Fruit fly (Drosophila melanogaster): ENCODE measurements around the gene Mesh1.

Mesh1 gene

DNA sequence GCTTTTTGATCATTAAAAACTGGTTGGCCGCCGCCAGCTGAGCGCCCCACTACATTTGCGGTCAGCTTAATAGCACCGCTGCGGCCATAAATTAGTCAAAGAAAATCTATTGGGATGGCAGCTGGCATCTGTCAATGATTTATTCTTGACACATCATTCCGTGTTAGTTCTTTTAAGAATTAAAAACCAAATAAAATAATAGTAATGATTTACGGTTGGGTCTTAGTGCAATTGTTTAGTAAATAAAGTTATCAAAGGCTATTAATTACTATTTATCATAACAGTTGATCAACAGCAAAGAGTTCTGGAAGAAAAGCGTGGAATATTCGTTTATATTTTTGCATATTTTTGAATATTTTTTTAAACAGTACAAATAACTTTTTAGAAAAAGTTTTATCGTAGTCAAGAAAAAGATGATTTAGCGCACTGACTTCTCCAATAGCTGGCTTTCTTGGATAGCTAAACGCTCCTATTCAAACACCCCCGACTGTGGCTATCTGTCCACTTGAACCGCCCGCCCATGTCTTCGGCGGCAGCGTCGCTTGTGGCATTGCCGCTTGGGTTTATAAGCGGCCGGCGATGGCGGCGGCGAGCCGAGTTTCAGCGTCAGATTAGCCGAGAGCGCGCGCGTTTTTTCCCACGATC lies 5.2 kb downstream of the Mesh1 start, which contains the start of gene CG14515:
TSS of gene CG14515 (plus strand) at position 590 of the 645 bp plus-strand sequence.
- TF ChIP-seq Snoo (tag; optimal IDR thresholded peaks at IDR 0.05) (no peak), CG14655 (GFP tag; optimal IDR thresholded peaks at IDR 0.05) (peak; percentile 30), CG32121 (GFP tag; IDR thresholded peaks at IDR 0.05) (0 out of 2 replicates have a peak, but pooled peaks have one; percentile 21)

DNA sequence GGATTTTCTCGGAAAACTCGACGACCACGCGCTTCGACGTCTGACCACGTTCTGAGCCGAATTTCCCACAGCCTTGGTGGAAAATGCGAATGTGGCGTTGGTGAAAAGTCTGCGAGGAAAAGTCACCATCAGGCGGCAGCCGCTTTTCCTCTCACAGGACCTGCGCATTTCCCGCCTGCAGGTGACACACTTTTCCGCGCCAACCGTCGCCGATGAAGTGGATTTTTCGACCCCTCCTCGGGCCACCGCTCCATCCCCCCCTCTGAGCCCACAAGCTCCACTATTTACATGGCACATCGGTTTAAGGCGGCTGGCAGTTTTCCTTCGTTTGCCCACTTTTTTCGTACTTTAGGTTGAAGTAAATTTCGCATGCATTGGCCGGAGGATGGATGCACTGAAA lies 7.4 kb downstream of the Mesh1 start, which contains the start of gene jus:
TSS of gene jus (minus strand) at position 38 of the 400 bp plus-strand sequence.
- no peak for TF ChIP-seq CG4496 (GFP tag; IDR thresholded peaks at IDR 0.05)
- no peak for TF ChIP-seq CG8159 (tag; optimal IDR thresholded peaks at IDR 0.05)
- TF ChIP-seq Pif1B (GFP tag; optimal IDR thresholded peaks at IDR 0.05), result no peak
- TF ChIP-seq Snoo (tag; optimal IDR thresholded peaks at IDR 0.05), result no peak
- no peak for TF ChIP-seq fd96Ca (GFP tag; IDR thresholded peaks at IDR 0.05)
- no peak for TF ChIP-seq Pif1A (GFP tag; optimal IDR thresholded peaks at IDR 0.05)
- TF ChIP-seq EcR (GFP tag; optimal IDR thresholded peaks at IDR 0.05), result no peak
- no peak for TF ChIP-seq CG9948 (tag; optimal IDR thresholded peaks at IDR 0.05)
- no peak for TF ChIP-seq gl (tag; optimal IDR thresholded peaks at IDR 0.05)
- TF ChIP-seq CG17806 (tag; optimal IDR thresholded peaks at IDR 0.05), result no peak
- no peak for TF ChIP-seq CG10348 (GFP tag; IDR thresholded peaks at IDR 0.05)
- no peak for TF ChIP-seq Ets98B (GFP tag; IDR thresholded peaks at IDR 0.05)
- TF ChIP-seq CG34367 (tag; optimal IDR thresholded peaks at IDR 0.05), result no peak
- TF ChIP-seq CG15710 (tag; optimal IDR thresholded peaks at IDR 0.05), result no peak

DNA sequence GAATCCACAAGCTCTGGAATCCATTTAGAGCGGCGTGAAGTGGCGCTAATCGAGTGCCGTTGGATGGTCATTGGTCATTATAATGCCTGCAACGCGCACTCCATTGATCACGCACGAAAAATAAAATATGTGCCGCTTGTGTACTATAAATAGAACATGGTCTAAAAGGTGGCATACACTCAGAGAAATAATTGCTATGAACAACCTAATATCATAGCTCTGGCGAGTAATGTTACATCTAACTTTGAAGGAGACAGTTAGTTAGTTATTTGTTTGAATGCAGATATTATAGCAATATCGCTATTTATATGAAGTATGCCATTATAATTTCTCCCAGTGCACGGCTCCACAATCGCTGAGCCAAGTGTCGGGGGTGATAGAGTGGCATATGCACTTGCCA lies 11.3 kb downstream of the Mesh1 start:
- no peak for TF ChIP-seq CG13204 (GFP tag; optimal IDR thresholded peaks at IDR 0.05)
- 0 out of 3 replicates have a peak, but pooled peaks have one; percentile 14 for TF ChIP-seq CG4496 (GFP tag; IDR thresholded peaks at IDR 0.05)
- no peak for TF ChIP-seq CG34367 (tag; optimal IDR thresholded peaks at IDR 0.05)
- TF ChIP-seq gl (tag; optimal IDR thresholded peaks at IDR 0.05), result no peak

- no peak for TF ChIP-seq fd96Ca (GFP tag; IDR thresholded peaks at IDR 0.05)
- TF ChIP-seq D1 (tag; optimal IDR thresholded peaks at IDR 0.05), result no peak
- TF ChIP-seq EcR (GFP tag; optimal IDR thresholded peaks at IDR 0.05), result no peak
- no peak for TF ChIP-seq Pif1A (GFP tag; optimal IDR thresholded peaks at IDR 0.05)
- no peak for TF ChIP-seq CG15710 (tag; optimal IDR thresholded peaks at IDR 0.05)
- TF ChIP-seq CG8301 (tag; optimal IDR thresholded peaks at IDR 0.05), result no peak
- no peak for TF ChIP-seq Snoo (tag; optimal IDR thresholded peaks at IDR 0.05)
- TF ChIP-seq CG17806 (tag; optimal IDR thresholded peaks at IDR 0.05), result no peak
- TF ChIP-seq gl (tag; optimal IDR thresholded peaks at IDR 0.05), result no peak
- no peak for TF ChIP-seq CG12605 (GFP tag; IDR thresholded peaks at IDR 0.05)
- no peak for TF ChIP-seq CG4496 (GFP tag; IDR thresholded peaks at IDR 0.05)
- no peak for TF ChIP-seq CG14655 (GFP tag; optimal IDR thresholded peaks at IDR 0.05)
- TF ChIP-seq Pif1B (GFP tag; optimal IDR thresholded peaks at IDR 0.05), result no peak
- TF ChIP-seq CG10348 (GFP tag; IDR thresholded peaks at IDR 0.05), result no peak
- TF ChIP-seq CG13204 (GFP tag; optimal IDR thresholded peaks at IDR 0.05), result no peak
- no peak for TF ChIP-seq CG9948 (tag; optimal IDR thresholded peaks at IDR 0.05)
- TF ChIP-seq Ets98B (GFP tag; IDR thresholded peaks at IDR 0.05), result no peak
- no peak for TF ChIP-seq CG32121 (GFP tag; IDR thresholded peaks at IDR 0.05)
- TF ChIP-seq CG34367 (tag; optimal IDR thresholded peaks at IDR 0.05), result no peak
- no peak for TF ChIP-seq CG8159 (tag; optimal IDR thresholded peaks at IDR 0.05)
These were observed 37.2 kb downstream of the Mesh1 start, which contains the start of gene CG11898 for dm6 chr3R:29164930-29165693. Gene CG11898, plus strand, starts transcription at chr3R:29165643.

DNA sequence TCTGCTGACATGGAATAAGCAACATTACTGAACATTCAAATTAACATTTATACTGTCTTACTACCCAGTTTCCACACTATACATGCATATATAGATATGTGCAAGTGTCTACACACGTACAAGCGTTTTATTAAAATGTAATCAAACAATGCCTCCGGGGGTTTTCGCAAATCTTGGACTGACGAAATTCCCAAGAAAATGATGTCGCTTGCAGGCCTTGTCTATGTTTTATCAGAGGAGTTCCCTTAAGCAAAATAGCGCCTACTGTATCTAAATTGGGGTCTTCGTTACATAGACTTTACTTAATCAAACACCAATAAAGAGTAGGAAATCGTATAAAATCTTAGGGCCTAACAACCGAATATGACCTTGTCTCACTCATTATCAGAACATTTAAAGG lies 42.7 kb downstream of the Mesh1 start:
- TF ChIP-seq CG17806 (tag; optimal IDR thresholded peaks at IDR 0.05) (no peak), CG34367 (tag; optimal IDR thresholded peaks at IDR 0.05) (no peak), CG9948 (tag; optimal IDR thresholded peaks at IDR 0.05) (no peak)

DNA sequence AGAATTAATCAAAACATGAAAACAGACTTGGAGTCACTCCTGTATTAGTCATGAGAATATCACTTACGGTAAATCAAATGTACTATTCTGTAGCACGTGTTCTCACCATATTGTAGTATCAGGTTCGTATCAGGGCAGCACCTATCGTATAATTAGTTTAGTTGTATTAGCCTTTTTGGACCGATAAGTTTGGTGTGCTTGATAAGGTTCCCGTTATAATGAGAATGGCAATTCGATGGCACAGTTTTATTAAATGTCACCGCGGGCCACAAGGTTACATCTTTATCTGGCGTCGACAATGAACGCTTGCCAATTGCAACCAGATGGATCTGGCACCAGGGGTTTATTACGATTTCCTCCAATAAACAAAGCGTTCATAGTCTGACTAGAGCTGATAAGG lies 43.6 kb downstream of the Mesh1 start:
- no peak for TF ChIP-seq CG10348 (GFP tag; IDR thresholded peaks at IDR 0.05)

Measured in whole organism, pupa.